Fruit fly (Drosophila melanogaster) whole organism, prepupa: Measurements from ENCODE around the gene ymp.

Source experiments
- CG10631 ChIP-seq: fragments of 200-800 bp; sonication (Bioruptor generic); optimal IDR thresholded peaks from 2 replicates; lab custom pipeline; 2016; ENCODE audit warnings: missing biosample characterization, missing genetic modification characterization
- CG11294 ChIP-seq: fragments of 200-800 bp; sonication (Bioruptor generic); IDR thresholded peaks from 2 replicates; pipeline ENCODE4 v1.3.6; 2022; ENCODE audit warnings: missing biosample characterization, missing genetic modification characterization
- CG15336 ChIP-seq: fragments of 200-800 bp; sonication (Bioruptor generic); IDR thresholded peaks from 2 replicates; pipeline ENCODE4 v1.3.6; 2022; ENCODE audit warnings: missing biosample characterization, missing genetic modification characterization
- CG3032 ChIP-seq: fragments of 200-800 bp; optimal IDR thresholded peaks from 2 replicates; lab custom pipeline; 2019; ENCODE audit warnings: missing biosample characterization, mild to moderate bottlenecking, missing genetic modification characterization, moderate library complexity
- CG31627 ChIP-seq: fragments of 200-800 bp; sonication (Bioruptor generic); optimal IDR thresholded peaks from 3 replicates; lab custom pipeline; 2016; ENCODE audit warnings: missing biosample characterization, missing genetic modification characterization
- CG34406 ChIP-seq: fragments of 200-800 bp; sonication (Bioruptor generic); optimal IDR thresholded peaks from 3 replicates; lab custom pipeline; 2016; ENCODE audit warnings: missing biosample characterization, missing genetic modification characterization
- CG6163 ChIP-seq: fragments of 200-800 bp; sonication (Bioruptor generic); IDR thresholded peaks from 3 replicates; pipeline ENCODE4 v1.3.6; 2022; ENCODE audit warnings: missing biosample characterization, missing genetic modification characterization
- CG6276 ChIP-seq: fragments of 200-800 bp; sonication (Bioruptor generic); optimal IDR thresholded peaks from 2 replicates; lab custom pipeline; 2017; ENCODE audit warnings: missing biosample characterization, mild to moderate bottlenecking, missing genetic modification characterization
- CG6792 ChIP-seq: fragments of 200-800 bp; sonication (Bioruptor generic); optimal IDR thresholded peaks from 3 replicates; lab custom pipeline; 2016; ENCODE audit warnings: missing biosample characterization, missing genetic modification characterization
- CG6854 ChIP-seq: fragments of 200-800 bp; sonication (Bioruptor generic); optimal IDR thresholded peaks from 2 replicates; lab custom pipeline; 2017; ENCODE audit warnings: missing biosample characterization, mild to moderate bottlenecking, missing genetic modification characterization
- Eip78C ChIP-seq: fragments of 200-800 bp; sonication (Bioruptor generic); peaks from one replicate; lab custom pipeline; 2016; ENCODE audit warnings: missing biosample characterization, missing genetic modification characterization
- Ets96B ChIP-seq: fragments of 200-800 bp; optimal IDR thresholded peaks from 2 replicates; lab custom pipeline; 2019; ENCODE audit warnings: missing biosample characterization, mild to moderate bottlenecking, missing genetic modification characterization, moderate library complexity
- Gug ChIP-seq: fragments of 200-800 bp; sonication (Bioruptor generic); IDR thresholded peaks from 2 replicates; pipeline ENCODE4 v1.3.6; 2022; ENCODE audit warnings: missing biosample characterization, missing genetic modification characterization
- Hr39 ChIP-seq: fragments of 200-800 bp; sonication (Bioruptor generic); optimal IDR thresholded peaks from 2 replicates; lab custom pipeline; 2016; ENCODE audit warnings: missing biosample characterization, missing genetic modification characterization
- Hr4 ChIP-seq: fragments of 200-800 bp; sonication (Bioruptor generic); optimal IDR thresholded peaks from 3 replicates; lab custom pipeline; 2016; ENCODE audit warnings: missing biosample characterization, missing genetic modification characterization
- Sox15 ChIP-seq: fragments of 200-800 bp; sonication (Bioruptor generic); optimal IDR thresholded peaks from 3 replicates; lab custom pipeline; 2016; ENCODE audit warnings: missing biosample characterization, missing genetic modification characterization
- acj6 ChIP-seq: fragments of 200-800 bp; sonication (Bioruptor generic); optimal IDR thresholded peaks from 3 replicates; lab custom pipeline; 2016; ENCODE audit warnings: missing biosample characterization, missing genetic modification characterization
- dac ChIP-seq: fragments of 200-800 bp; sonication (Bioruptor generic); optimal IDR thresholded peaks from 2 replicates; lab custom pipeline; 2017; ENCODE audit warnings: missing biosample characterization, mild to moderate bottlenecking, missing genetic modification characterization
- dsx ChIP-seq: fragments of 200-800 bp; optimal IDR thresholded peaks from 3 replicates; lab custom pipeline; 2019; ENCODE audit warnings: missing biosample characterization, mild to moderate bottlenecking, missing genetic modification characterization, moderate library complexity; ENCODE audit not compliant: poor library complexity, severe bottlenecking
- eg ChIP-seq: fragments of 200-800 bp; sonication (Bioruptor generic); IDR thresholded peaks from 3 replicates; pipeline ENCODE4 v1.3.6; 2022; ENCODE audit warnings: missing biosample characterization, missing genetic modification characterization
- esn ChIP-seq: fragments of 200-800 bp; sonication (Bioruptor generic); optimal IDR thresholded peaks from 2 replicates; lab custom pipeline; 2016; ENCODE audit warnings: missing biosample characterization, mild to moderate bottlenecking, missing genetic modification characterization, moderate library complexity
- fd85E ChIP-seq: fragments of 200-800 bp; sonication (Bioruptor generic); optimal IDR thresholded peaks from 3 replicates; lab custom pipeline; 2016; ENCODE audit warnings: missing biosample characterization, missing genetic modification characterization
- fkh ChIP-seq: fragments of 200-800 bp; sonication (Bioruptor generic); optimal IDR thresholded peaks from 3 replicates; lab custom pipeline; 2017; ENCODE audit warnings: missing biosample characterization, mild to moderate bottlenecking, missing genetic modification characterization, moderate library complexity
- lz ChIP-seq: fragments of 200-800 bp; sonication (Bioruptor generic); optimal IDR thresholded peaks from 3 replicates; lab custom pipeline; 2016; ENCODE audit warnings: missing biosample characterization, missing genetic modification characterization
- pdm3 ChIP-seq: fragments of 200-800 bp; sonication (Bioruptor generic); optimal IDR thresholded peaks from 3 replicates; lab custom pipeline; 2016; ENCODE audit warnings: missing biosample characterization, missing genetic modification characterization
- spab ChIP-seq: fragments of 200-800 bp; sonication (Bioruptor generic); optimal IDR thresholded peaks from 2 replicates; lab custom pipeline; 2017; ENCODE audit warnings: missing biosample characterization, mild to moderate bottlenecking, missing genetic modification characterization, missing genetic modification reagents
- ss ChIP-seq, 2 experiments: fragments of 200-800 bp; sonication (Bioruptor generic); optimal IDR thresholded peaks; 2 replicates in 1 of 2; 3 replicates in 1 of 2; lab custom pipeline; 2017 to 2018; ENCODE audit warnings: mild to moderate bottlenecking in 2 of 2, missing biosample characterization in 2 of 2, missing genetic modification characterization in 2 of 2, moderate library complexity in 1 of 2
- vri ChIP-seq: fragments of 200-800 bp; sonication (Bioruptor generic); optimal IDR thresholded peaks from 3 replicates; lab custom pipeline; 2016; ENCODE audit warnings: missing biosample characterization, mild to moderate bottlenecking, missing genetic modification characterization

Gene ymp

dm6 chr3R:25552181-25552580, 56.7 kb downstream of the ymp start (continued):
- no peak for TF ChIP-seq Ets96B

DNA sequence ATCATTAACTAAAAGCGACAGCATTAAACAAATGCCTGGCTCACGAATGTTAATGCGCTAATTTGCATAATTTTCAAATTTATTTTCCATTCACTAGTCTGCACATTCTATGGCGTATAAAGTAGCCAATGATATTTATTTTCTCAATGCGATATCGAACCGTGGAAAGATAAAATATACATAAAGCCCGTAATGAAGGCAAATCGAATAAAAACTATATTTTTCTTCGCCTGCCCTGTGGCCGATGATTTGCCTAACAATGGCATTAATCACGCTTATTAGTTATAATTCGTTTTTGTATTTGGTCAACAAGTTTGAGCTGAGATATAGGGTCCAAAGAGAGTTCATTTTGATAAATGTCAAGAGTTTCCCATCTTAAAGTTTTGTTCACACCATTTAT, 58.5 kb downstream of the ymp start:
- no peak for TF ChIP-seq CG15336
- no peak for TF ChIP-seq Eip78C (GFP tag; lab: Kevin White, UChicago)
- TF ChIP-seq Hr4 (GFP tag; lab: Kevin White, UChicago), result no peak
- TF ChIP-seq ss (GFP tag; optimal IDR thresholded peaks at IDR 0.05; lab: Kevin White, UChicago), result no peak
- no peak for TF ChIP-seq spab
- TF ChIP-seq Gug (GFP tag; lab: Robert Waterston, UW), result no peak
- no peak for TF ChIP-seq acj6 (GFP tag; lab: Kevin White, UChicago)
- TF ChIP-seq eg (GFP tag; lab: Robert Waterston, UW), result no peak
- TF ChIP-seq, all 60 proteins: peak for 0

- TF ChIP-seq Hr39, result no peak
- no peak for TF ChIP-seq dac
- no peak for TF ChIP-seq CG6854
- no peak for TF ChIP-seq CG10631 (GFP tag; lab: Kevin White, UChicago)
- no peak for TF ChIP-seq CG6792
- no peak for TF ChIP-seq CG6163 (GFP tag; lab: Robert Waterston, UW)
- TF ChIP-seq Sox15 (GFP tag; lab: Kevin White, UChicago), result no peak
- TF ChIP-seq fd85E (GFP tag; lab: Kevin White, UChicago), result no peak
- TF ChIP-seq spab, result no peak
- no peak for TF ChIP-seq CG31627 (GFP tag; lab: Kevin White, UChicago)
- TF ChIP-seq lz, result no peak
- no peak for TF ChIP-seq CG3032 (tag; lab: Kevin White, UChicago)
- TF ChIP-seq CG34406 (GFP tag; lab: Kevin White, UChicago), result no peak
- no peak for TF ChIP-seq Ets96B
- TF ChIP-seq dsx, result no peak
- no peak for TF ChIP-seq CG11294 (GFP tag; lab: Robert Waterston, UW)
- no peak for TF ChIP-seq CG6276 (GFP tag; lab: Kevin White, UChicago)
- TF ChIP-seq pdm3 (GFP tag; lab: Kevin White, UChicago), result no peak
- TF ChIP-seq vri (GFP tag; lab: Kevin White, UChicago), result no peak
- TF ChIP-seq, all 60 proteins: peak for 0
These were observed 59.2 kb downstream of the ymp start for dm6 chr3R:25549740-25550139.

dm6 chr3R:25543565-25544317, 65.2 kb downstream of the ymp start:
- TF ChIP-seq esn (GFP tag; lab: Kevin White, UChicago) (no peak), fkh (peak; percentile 84)
